Worm (Caenorhabditis elegans) whole organism, L4/young adult: ENCODE measurements around the gene lin-38.

Experiments used
- W03F9.2 ChIP-seq: fragments of 150-350 bp; optimal IDR thresholded peaks from 2 replicates; lab custom pipeline; 2014; ENCODE audit warnings: missing biosample characterization, missing genetic modification characterization
- dao-5 ChIP-seq: sonication (generic microtip); optimal IDR thresholded peaks from 2 replicates; lab custom pipeline; 2016; ENCODE audit warnings: missing genotype, missing genetic modification characterization, moderate library complexity, missing compliant biosample characterization
- him-1 ChIP-seq: sonication (generic microtip); optimal IDR thresholded peaks from 2 replicates; lab custom pipeline; 2016; ENCODE audit warnings: missing genotype, missing genetic modification reagents, missing genetic modification characterization, missing compliant biosample characterization

DNA sequence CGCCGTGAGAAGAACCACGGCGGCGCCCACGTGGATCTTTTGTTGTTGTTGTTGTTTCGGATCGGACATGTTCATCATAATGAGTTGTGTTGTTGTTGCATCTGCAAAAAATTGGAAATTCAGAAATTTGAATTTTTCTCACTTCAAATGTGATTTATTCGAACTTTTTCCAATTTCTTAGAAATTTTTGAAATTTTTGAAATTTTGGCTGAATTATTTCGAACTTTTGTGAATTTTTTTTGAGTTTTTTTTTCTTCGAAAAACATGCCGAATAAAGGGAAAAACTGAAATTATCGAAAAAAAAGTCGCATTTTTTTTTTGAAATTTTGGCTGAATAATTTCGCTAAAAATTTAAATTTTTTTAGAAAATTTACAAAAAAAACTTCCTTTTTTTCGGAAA lies 44.6 kb upstream of the lin-38 start, which contains the start of gene snx-14:
- TF ChIP-seq him-1: no peak
- no peak for TF ChIP-seq dao-5 (tag; lab: Kevin White, UChicago)
- no peak for TF ChIP-seq W03F9.2 (tag; lab: Kevin White, UChicago)
